Worm (Caenorhabditis elegans) whole organism, L4/young adult: ENCODE measurements around the gene rpn-13.

Experiments used
- W03F9.2 ChIP-seq: fragments of 150-350 bp; optimal IDR thresholded peaks from 2 replicates; lab custom pipeline; 2014; ENCODE audit warnings: missing biosample characterization, missing genetic modification characterization
- dao-5 ChIP-seq: sonication (generic microtip); optimal IDR thresholded peaks from 2 replicates; lab custom pipeline; 2016; ENCODE audit warnings: missing genotype, missing genetic modification characterization, moderate library complexity, missing compliant biosample characterization
- him-1 ChIP-seq: sonication (generic microtip); optimal IDR thresholded peaks from 2 replicates; lab custom pipeline; 2016; ENCODE audit warnings: missing genotype, missing genetic modification reagents, missing genetic modification characterization, missing compliant biosample characterization

Gene rpn-13

DNA sequence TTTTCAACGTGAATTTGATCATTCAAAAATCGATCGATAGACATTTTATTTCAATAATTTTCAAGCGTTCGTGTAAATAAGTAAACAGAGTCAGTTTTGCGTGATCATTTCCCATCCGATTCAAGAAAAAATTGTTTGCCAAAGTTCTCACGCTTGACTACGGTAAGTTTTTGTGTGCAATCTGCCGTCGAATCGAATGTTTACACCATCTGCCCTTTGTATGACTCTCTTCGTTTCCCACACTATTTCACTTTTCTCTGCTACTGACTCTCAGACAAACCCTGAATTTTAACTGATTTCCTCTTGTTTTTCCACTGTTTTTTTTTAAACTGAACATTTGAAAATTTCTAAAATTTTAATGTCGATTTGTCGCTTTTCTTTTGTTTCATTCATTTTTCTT, 3.0 kb upstream of the rpn-13 start:
- TF ChIP-seq him-1 (tag; lab: Kevin White, UChicago) (peak; percentile 74), W03F9.2 (tag; lab: Kevin White, UChicago) (peak; percentile 90), dao-5 (no peak)

DNA sequence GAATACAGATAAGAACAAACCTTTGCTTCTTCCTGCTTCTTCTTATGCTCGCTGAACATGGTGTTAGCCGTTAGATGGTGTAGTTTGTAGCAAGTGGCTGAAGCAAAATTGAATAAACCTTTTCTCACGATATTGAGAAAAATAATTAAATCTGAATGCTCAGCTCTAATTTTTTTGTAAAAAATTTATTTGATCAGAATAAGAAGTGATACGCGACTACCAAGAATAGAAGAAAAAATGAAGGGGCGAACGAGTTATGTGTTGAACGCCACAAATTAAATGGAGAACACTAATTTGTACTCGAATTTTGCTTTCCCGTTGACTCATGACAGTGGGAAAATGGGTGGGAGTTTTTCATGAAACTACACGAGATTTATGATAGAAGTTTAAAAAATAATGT, 1.5 kb upstream of the rpn-13 start, which contains the start of gene C56G2.9:
Gene C56G2.9, minus strand, starts transcription at position 101 of the 400 bp plus-strand sequence.
- TF ChIP-seq him-1 (tag; lab: Kevin White, UChicago) = no peak
- no peak for TF ChIP-seq dao-5
- no peak for TF ChIP-seq W03F9.2 (tag; lab: Kevin White, UChicago)

- TF ChIP-seq him-1 (tag; lab: Kevin White, UChicago) (no peak), dao-5 (no peak), W03F9.2 (tag; lab: Kevin White, UChicago) (no peak)
Observed at ce11 chrIII:6339919-6340434, 1.8 kb downstream of the rpn-13 start, which contains the start of gene let-767. let-767 (minus strand) TSS chrIII:6339969.

- TF ChIP-seq dao-5 = no peak
- TF ChIP-seq him-1 (tag; lab: Kevin White, UChicago) = no peak
- no peak for TF ChIP-seq W03F9.2 (tag; lab: Kevin White, UChicago)
Observed at ce11 chrIII:6334364-6334763, 7.4 kb downstream of the rpn-13 start.

ce11 chrIII:6331211-6331782, 10.4 kb downstream of the rpn-13 start, which contains the start of gene C56G2.4:
C56G2.4 (plus strand) TSS chrIII:6331732.
- no peak for TF ChIP-seq W03F9.2 (tag; lab: Kevin White, UChicago)
- no peak for TF ChIP-seq him-1 (tag; lab: Kevin White, UChicago)
- TF ChIP-seq dao-5 = no peak

DNA sequence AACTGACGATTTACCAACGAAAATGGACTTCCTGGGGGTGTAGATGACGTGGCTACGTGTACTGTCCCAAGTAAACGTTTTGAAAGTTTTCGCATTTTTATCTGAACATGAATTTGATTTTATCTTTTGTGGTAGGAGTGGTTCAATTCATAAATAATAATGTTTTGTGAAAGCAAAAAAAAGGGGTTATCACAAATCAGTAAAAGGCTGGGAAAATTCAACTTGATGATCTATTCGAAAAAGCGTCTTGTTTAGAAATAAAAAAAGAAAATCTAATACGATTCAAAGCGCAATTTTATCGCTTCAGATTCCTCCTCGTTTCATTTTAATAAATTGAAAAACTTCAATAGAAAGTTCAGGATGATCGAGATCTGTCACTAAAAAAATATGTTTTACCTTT, 17.6 kb downstream of the rpn-13 start, which contains the start of gene C56G2.5:
Gene C56G2.5, minus strand, starts transcription at position 101 of the 400 bp plus-strand sequence.
- no peak for TF ChIP-seq W03F9.2 (tag; lab: Kevin White, UChicago)
- TF ChIP-seq dao-5 = no peak
- TF ChIP-seq him-1 (tag; lab: Kevin White, UChicago) = no peak

- TF ChIP-seq dao-5 (no peak), W03F9.2 (tag; lab: Kevin White, UChicago) (no peak), him-1 (tag; lab: Kevin White, UChicago) (no peak)
Observed at ce11 chrIII:6317345-6317744, 24.4 kb downstream of the rpn-13 start.

ce11 chrIII:6316795-6317194, 24.9 kb downstream of the rpn-13 start:
- TF ChIP-seq W03F9.2 (tag; lab: Kevin White, UChicago) (no peak), him-1 (tag; lab: Kevin White, UChicago) (no peak), dao-5 (no peak)

DNA sequence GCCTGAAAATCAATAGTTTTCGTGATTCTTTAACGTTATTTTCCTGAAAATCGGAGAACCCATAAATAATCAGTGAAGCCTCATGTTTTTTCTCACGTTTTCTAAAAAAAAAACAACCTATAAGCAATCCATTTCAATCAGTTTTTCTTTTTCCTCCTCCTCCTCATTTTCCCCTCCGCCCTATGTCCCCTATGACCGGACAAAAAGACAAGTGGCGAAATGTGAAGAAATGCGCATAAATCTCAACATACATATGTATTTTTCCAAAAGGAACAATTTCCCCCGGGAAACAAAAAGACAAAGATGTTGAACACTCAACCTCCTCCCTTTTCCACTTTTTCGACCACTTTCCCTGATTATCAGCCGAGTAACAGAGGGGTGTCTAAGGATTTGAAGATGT, 26.2 kb downstream of the rpn-13 start:
- TF ChIP-seq dao-5 = no peak
- TF ChIP-seq him-1 (tag; lab: Kevin White, UChicago) = no peak

DNA sequence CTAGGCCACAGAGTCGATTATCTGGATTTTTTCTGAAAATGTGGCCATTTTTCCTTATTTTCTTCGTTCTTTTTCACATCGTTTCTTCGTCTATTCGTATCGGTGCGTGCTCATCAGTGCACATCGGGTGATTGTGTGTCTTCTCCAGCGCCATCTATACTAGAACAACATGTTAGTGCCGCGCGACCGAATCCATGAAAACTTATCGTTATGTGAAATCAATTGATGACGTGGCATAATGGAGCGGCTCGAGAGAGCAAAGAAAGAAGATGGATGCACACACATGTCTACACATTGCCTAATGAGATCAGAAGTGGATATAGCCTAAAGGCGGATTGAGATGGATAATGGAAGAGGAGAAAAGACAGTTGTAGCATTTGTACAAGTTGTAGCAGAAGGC, 29.5 kb downstream of the rpn-13 start:
- no peak for TF ChIP-seq W03F9.2 (tag; lab: Kevin White, UChicago)
- no peak for TF ChIP-seq him-1 (tag; lab: Kevin White, UChicago)
- TF ChIP-seq dao-5 = no peak

DNA sequence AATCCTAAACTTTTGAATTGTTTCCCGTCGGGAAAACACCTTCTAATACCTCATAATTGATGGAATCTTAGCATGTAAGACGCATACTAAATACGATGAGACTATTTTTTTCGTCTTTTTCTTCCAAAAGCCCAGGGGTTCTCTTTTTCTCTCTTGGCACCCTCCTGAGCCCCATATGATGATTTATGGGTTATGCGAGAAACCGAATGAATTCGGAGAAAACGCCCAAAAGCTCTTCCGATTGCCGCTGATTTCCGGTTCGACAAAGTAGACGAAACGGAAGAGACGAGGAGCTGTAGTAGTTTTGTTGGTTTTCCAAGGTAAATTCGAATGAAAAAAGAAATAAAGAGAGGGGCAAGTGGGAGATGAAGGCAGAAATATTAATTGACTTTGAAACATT, 30.3 kb downstream of the rpn-13 start:
- TF ChIP-seq dao-5 (no peak), W03F9.2 (tag; lab: Kevin White, UChicago) (no peak), him-1 (tag; lab: Kevin White, UChicago) (no peak)

DNA sequence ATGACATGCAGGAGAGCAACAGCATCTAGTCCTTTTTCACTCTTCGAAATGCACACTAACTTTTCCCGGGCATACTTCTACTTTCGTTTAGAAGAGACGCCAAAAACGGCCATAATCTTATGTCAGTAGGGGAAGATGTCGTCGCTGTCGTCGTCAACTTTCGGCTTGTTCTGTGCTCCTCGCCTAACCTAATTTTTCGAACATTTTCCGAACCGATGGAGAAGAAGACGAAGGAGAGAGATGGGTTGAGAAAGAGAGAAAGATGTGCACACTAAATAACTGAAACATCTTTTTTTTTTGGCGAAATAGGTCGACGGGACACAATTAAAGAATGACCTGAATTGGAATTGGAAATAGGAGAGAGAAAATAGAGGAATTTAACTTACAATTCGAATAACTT, 31.4 kb downstream of the rpn-13 start:
- TF ChIP-seq W03F9.2 (tag; lab: Kevin White, UChicago) (no peak), him-1 (tag; lab: Kevin White, UChicago) (no peak), dao-5 (no peak)

- TF ChIP-seq dao-5 = no peak
- no peak for TF ChIP-seq him-1 (tag; lab: Kevin White, UChicago)
- no peak for TF ChIP-seq W03F9.2 (tag; lab: Kevin White, UChicago)
Observed at ce11 chrIII:6309066-6309465, 32.7 kb downstream of the rpn-13 start, which contains the start of gene gar-2. gar-2 (plus strand) TSS chrIII:6309366.

- TF ChIP-seq him-1 (tag; lab: Kevin White, UChicago) = no peak
- no peak for TF ChIP-seq W03F9.2 (tag; lab: Kevin White, UChicago)
- no peak for TF ChIP-seq dao-5
Observed at ce11 chrIII:6307832-6308231, 33.9 kb downstream of the rpn-13 start.

- TF ChIP-seq W03F9.2 (tag; lab: Kevin White, UChicago) (no peak), him-1 (tag; lab: Kevin White, UChicago) (no peak), dao-5 (no peak)
Observed at ce11 chrIII:6303787-6304186, 37.9 kb downstream of the rpn-13 start.
